Fruit fly (Drosophila melanogaster) whole organism, pupa: ENCODE measurements around the gene CG3226.

Source experiments
- CG10348 ChIP-seq: fragments of 200-800 bp; sonication (Bioruptor generic); IDR thresholded peaks from 2 replicates; pipeline ENCODE4 v1.3.6; 2022; ENCODE audit warnings: missing biosample characterization, missing genetic modification characterization
- CG12605 ChIP-seq: fragments of 200-800 bp; sonication (Bioruptor generic); IDR thresholded peaks from 2 replicates; pipeline ENCODE4 v1.3.6; 2022; ENCODE audit warnings: missing biosample characterization, missing genetic modification characterization
- CG13204 ChIP-seq: fragments of 200-800 bp; sonication (Bioruptor generic); optimal IDR thresholded peaks from 2 replicates; lab custom pipeline; 2018; ENCODE audit warnings: missing biosample characterization, mild to moderate bottlenecking, missing genetic modification characterization, moderate library complexity
- CG14655 ChIP-seq: fragments of 200-800 bp; sonication (Bioruptor generic); optimal IDR thresholded peaks from 3 replicates; lab custom pipeline; 2017; ENCODE audit warnings: mild to moderate bottlenecking, missing biosample characterization, missing genetic modification reagents, missing genetic modification characterization
- CG15710 ChIP-seq: fragments of 200-800 bp; sonication (Bioruptor generic); optimal IDR thresholded peaks from 2 replicates; lab custom pipeline; 2018; ENCODE audit warnings: missing biosample characterization, mild to moderate bottlenecking, missing genetic modification characterization, moderate library complexity
- CG17806 ChIP-seq: fragments of 200-800 bp; sonication (Bioruptor generic); optimal IDR thresholded peaks from 2 replicates; lab custom pipeline; 2018; ENCODE audit warnings: missing biosample characterization, mild to moderate bottlenecking, missing genetic modification characterization, moderate library complexity
- CG32121 ChIP-seq: fragments of 200-800 bp; sonication (Bioruptor generic); IDR thresholded peaks from 2 replicates; pipeline ENCODE4 v1.3.6; 2022; ENCODE audit warnings: missing biosample characterization, missing genetic modification characterization
- CG34367 ChIP-seq: fragments of 200-800 bp; sonication (Bioruptor generic); optimal IDR thresholded peaks from 2 replicates; lab custom pipeline; 2018; ENCODE audit warnings: missing biosample characterization, mild to moderate bottlenecking, missing genetic modification characterization
- CG4496 ChIP-seq: fragments of 200-800 bp; sonication (Bioruptor generic); IDR thresholded peaks from 3 replicates; pipeline ENCODE4 v1.3.6; 2022; ENCODE audit warnings: missing biosample characterization, missing genetic modification characterization
- CG8159 ChIP-seq: fragments of 200-800 bp; sonication (Bioruptor generic); optimal IDR thresholded peaks from 3 replicates; lab custom pipeline; 2018; ENCODE audit warnings: missing biosample characterization, mild to moderate bottlenecking, missing genetic modification characterization, moderate library complexity
- CG8301 ChIP-seq: fragments of 200-800 bp; sonication (Bioruptor generic); optimal IDR thresholded peaks from 2 replicates; lab custom pipeline; 2018; ENCODE audit warnings: missing biosample characterization, mild to moderate bottlenecking, missing genetic modification characterization
- CG9948 ChIP-seq: fragments of 200-800 bp; sonication (Bioruptor generic); optimal IDR thresholded peaks from 2 replicates; lab custom pipeline; 2018; ENCODE audit warnings: missing biosample characterization, mild to moderate bottlenecking, missing genetic modification characterization, moderate library complexity
- D1 ChIP-seq: fragments of 200-800 bp; sonication (Bioruptor generic); optimal IDR thresholded peaks from 2 replicates; lab custom pipeline; 2018; ENCODE audit warnings: missing biosample characterization, mild to moderate bottlenecking, missing genetic modification characterization, moderate library complexity
- EcR ChIP-seq: fragments of 200-800 bp; sonication (Bioruptor generic); optimal IDR thresholded peaks from 3 replicates; lab custom pipeline; 2019; ENCODE audit warnings: missing biosample characterization, missing genetic modification characterization, mild to moderate bottlenecking, moderate library complexity, missing genetic modification reagents
- Ets98B ChIP-seq: fragments of 200-800 bp; sonication (Bioruptor generic); IDR thresholded peaks from 2 replicates; pipeline ENCODE4 v1.3.6; 2022; ENCODE audit warnings: missing biosample characterization, missing genetic modification characterization
- Pif1A ChIP-seq: fragments of 200-800 bp; sonication (Bioruptor generic); optimal IDR thresholded peaks from 3 replicates; lab custom pipeline; 2016; ENCODE audit warnings: missing biosample characterization, missing genetic modification characterization
- Pif1B ChIP-seq: fragments of 200-800 bp; sonication (Bioruptor generic); optimal IDR thresholded peaks from 3 replicates; lab custom pipeline; 2016; ENCODE audit warnings: missing biosample characterization, missing genetic modification characterization
- Snoo ChIP-seq: fragments of 200-800 bp; sonication (Bioruptor generic); optimal IDR thresholded peaks from 3 replicates; lab custom pipeline; 2017; ENCODE audit warnings: missing biosample characterization, mild to moderate bottlenecking, missing genetic modification characterization, inconsistent platforms
- fd96Ca ChIP-seq: fragments of 200-800 bp; sonication (Bioruptor generic); IDR thresholded peaks from 3 replicates; pipeline ENCODE4 v1.3.6; 2022; ENCODE audit warnings: missing biosample characterization, missing genetic modification characterization
- gl ChIP-seq: fragments of 200-800 bp; sonication (Bioruptor generic); optimal IDR thresholded peaks from 2 replicates; lab custom pipeline; 2018; ENCODE audit warnings: missing biosample characterization, mild to moderate bottlenecking, missing genetic modification characterization
- rn ChIP-seq: fragments of 200-800 bp; sonication (Bioruptor generic); IDR thresholded peaks from 2 replicates; pipeline ENCODE4 v1.3.6; 2022; ENCODE audit warnings: missing biosample characterization, missing genetic modification characterization

Gene CG3226

dm6 chrX:6642593-6643257 is 11.3 kb downstream of the CG3226 start:
- TF ChIP-seq CG34367 (tag; lab: Kevin White, UChicago) (peak; percentile 43), CG17806 (tag; lab: Kevin White, UChicago) (peak; percentile 53), CG4496 (GFP tag; lab: Robert Waterston, UW) (peak; percentile 71), Pif1A (GFP tag; lab: Kevin White, UChicago) (peak; percentile 67), CG8301 (tag; lab: Kevin White, UChicago) (peak; percentile 66), CG10348 (GFP tag; lab: Robert Waterston, UW) (no peak), D1 (tag; lab: Kevin White, UChicago) (no peak), CG13204 (GFP tag; lab: Kevin White, UChicago) (no peak), EcR (GFP tag; lab: Kevin White, UChicago) (no peak), CG14655 (peak; percentile 71), Pif1B (GFP tag; lab: Kevin White, UChicago) (peak; percentile 11), CG9948 (tag; lab: Kevin White, UChicago) (peak; percentile 47), rn (GFP tag; lab: Robert Waterston, UW) (no peak), CG8159 (tag; lab: Kevin White, UChicago) (peak; percentile 49), CG15710 (peak; percentile 50), CG12605 (GFP tag; lab: Robert Waterston, UW) (peak; percentile 30; the same call in 1 of the 2 replicates), Ets98B (peak; percentile 37), Snoo (tag; lab: Kevin White, UChicago) (peak; percentile 33), gl (peak; percentile 4), fd96Ca (GFP tag; lab: Robert Waterston, UW) (no peak), CG32121 (GFP tag; lab: Robert Waterston, UW) (peak; percentile 58)

dm6 chrX:6641602-6642001 is 12.4 kb downstream of the CG3226 start:
- peak; percentile 3 for TF ChIP-seq CG15710
- peak; percentile 14 for TF ChIP-seq Pif1B (GFP tag; lab: Kevin White, UChicago)
- peak; percentile 39; the same call in 1 of the 2 replicates for TF ChIP-seq CG32121 (GFP tag; lab: Robert Waterston, UW)
- TF ChIP-seq Ets98B = peak; percentile 50; the same call in 1 of the 2 replicates
- no peak for TF ChIP-seq CG10348 (GFP tag; lab: Robert Waterston, UW)
- peak; percentile 56 for TF ChIP-seq CG8301 (tag; lab: Kevin White, UChicago)
- peak; percentile 57 for TF ChIP-seq CG14655
- no peak for TF ChIP-seq EcR (GFP tag; lab: Kevin White, UChicago)
- TF ChIP-seq fd96Ca (GFP tag; lab: Robert Waterston, UW) = peak; percentile 81
- TF ChIP-seq D1 (tag; lab: Kevin White, UChicago) = no peak
- no peak for TF ChIP-seq CG13204 (GFP tag; lab: Kevin White, UChicago)
- TF ChIP-seq CG4496 (GFP tag; lab: Robert Waterston, UW) = peak; percentile 71; the same call in 2 of the 3 replicates
- peak; percentile 10 for TF ChIP-seq CG9948 (tag; lab: Kevin White, UChicago)
- TF ChIP-seq CG8159 (tag; lab: Kevin White, UChicago) = peak; percentile 3
- TF ChIP-seq Pif1A (GFP tag; lab: Kevin White, UChicago) = peak; percentile 43
- no peak for TF ChIP-seq CG34367 (tag; lab: Kevin White, UChicago)
- no peak for TF ChIP-seq rn (GFP tag; lab: Robert Waterston, UW)
- TF ChIP-seq CG12605 (GFP tag; lab: Robert Waterston, UW) = peak; percentile 30; the same call in 1 of the 2 replicates
- TF ChIP-seq gl = no peak
- TF ChIP-seq Snoo (tag; lab: Kevin White, UChicago) = no peak
- TF ChIP-seq CG17806 (tag; lab: Kevin White, UChicago) = peak; percentile 8

- TF ChIP-seq CG13204 (GFP tag; lab: Kevin White, UChicago) (no peak), CG8301 (tag; lab: Kevin White, UChicago) (no peak), CG34367 (tag; lab: Kevin White, UChicago) (no peak), EcR (GFP tag; lab: Kevin White, UChicago) (no peak), CG12605 (GFP tag; lab: Robert Waterston, UW) (no peak), Pif1B (GFP tag; lab: Kevin White, UChicago) (no peak), rn (GFP tag; lab: Robert Waterston, UW) (no peak), Pif1A (GFP tag; lab: Kevin White, UChicago) (no peak), CG17806 (tag; lab: Kevin White, UChicago) (no peak), CG14655 (no peak)
Observed at dm6 chrX:6638123-6638522, 15.9 kb downstream of the CG3226 start.

dm6 chrX:6633659-6634058 is 20.4 kb downstream of the CG3226 start, which contains the start of gene CG14443:
CG14443 (plus strand) TSS chrX:6633959.
- no peak for TF ChIP-seq CG14655
- TF ChIP-seq CG32121 (GFP tag; lab: Robert Waterston, UW) = no peak
- TF ChIP-seq CG17806 (tag; lab: Kevin White, UChicago) = no peak
- no peak for TF ChIP-seq D1 (tag; lab: Kevin White, UChicago)
- TF ChIP-seq CG15710 = no peak
- no peak for TF ChIP-seq CG10348 (GFP tag; lab: Robert Waterston, UW)
- no peak for TF ChIP-seq gl
- no peak for TF ChIP-seq Pif1B (GFP tag; lab: Kevin White, UChicago)
- TF ChIP-seq Snoo (tag; lab: Kevin White, UChicago) = no peak
- no peak for TF ChIP-seq rn (GFP tag; lab: Robert Waterston, UW)
- TF ChIP-seq CG34367 (tag; lab: Kevin White, UChicago) = no peak
- TF ChIP-seq CG4496 (GFP tag; lab: Robert Waterston, UW) = no peak
- no peak for TF ChIP-seq CG8159 (tag; lab: Kevin White, UChicago)
- no peak for TF ChIP-seq CG13204 (GFP tag; lab: Kevin White, UChicago)
- no peak for TF ChIP-seq CG8301 (tag; lab: Kevin White, UChicago)
- TF ChIP-seq CG12605 (GFP tag; lab: Robert Waterston, UW) = no peak
- no peak for TF ChIP-seq EcR (GFP tag; lab: Kevin White, UChicago)

dm6 chrX:6631885-6632284 is 22.2 kb downstream of the CG3226 start:
- peak; percentile 88 for TF ChIP-seq CG12605 (GFP tag; lab: Robert Waterston, UW)
- TF ChIP-seq CG8159 (tag; lab: Kevin White, UChicago) = peak; percentile 32
- peak; percentile 67 for TF ChIP-seq CG14655
- TF ChIP-seq CG9948 (tag; lab: Kevin White, UChicago) = peak; percentile 14
- TF ChIP-seq CG34367 (tag; lab: Kevin White, UChicago) = peak; percentile 24
- no peak for TF ChIP-seq Snoo (tag; lab: Kevin White, UChicago)
- peak; percentile 16 for TF ChIP-seq CG17806 (tag; lab: Kevin White, UChicago)
- TF ChIP-seq fd96Ca (GFP tag; lab: Robert Waterston, UW) = peak; percentile 78
- TF ChIP-seq CG8301 (tag; lab: Kevin White, UChicago) = peak; percentile 33
- peak; percentile 46 for TF ChIP-seq CG13204 (GFP tag; lab: Kevin White, UChicago)
- TF ChIP-seq EcR (GFP tag; lab: Kevin White, UChicago) = no peak
- peak; percentile 78 for TF ChIP-seq Pif1A (GFP tag; lab: Kevin White, UChicago)
- peak; percentile 57 for TF ChIP-seq Ets98B
- peak; percentile 79 for TF ChIP-seq CG4496 (GFP tag; lab: Robert Waterston, UW)
- TF ChIP-seq CG10348 (GFP tag; lab: Robert Waterston, UW) = no peak
- peak; percentile 73 for TF ChIP-seq gl
- TF ChIP-seq rn (GFP tag; lab: Robert Waterston, UW) = no peak; the same call in 1 of the 2 replicates
- no peak for TF ChIP-seq D1 (tag; lab: Kevin White, UChicago)
- TF ChIP-seq Pif1B (GFP tag; lab: Kevin White, UChicago) = peak; percentile 55
- TF ChIP-seq CG15710 = peak; percentile 26
- peak; percentile 48; the same call in 1 of the 2 replicates for TF ChIP-seq CG32121 (GFP tag; lab: Robert Waterston, UW)
